Worm (Caenorhabditis elegans): ENCODE results near the gene vps-22.

ce11 chrIII:5002231-5002630 is 39.9 kb upstream of the vps-22 start, which contains the start of gene R144.10:
- TF ChIP-seq ceh-36 (tag; optimal IDR thresholded peaks at IDR 0.05) (no peak), hnd-1 (tag; optimal IDR thresholded peaks at IDR 0.05) (no peak), ama-1 (optimal IDR thresholded peaks at IDR 0.05) (no peak), B0310.2 (tag; optimal IDR thresholded peaks at IDR 0.05) (no peak), tbx-11 (GFP tag; IDR thresholded peaks at IDR 0.05) (no peak), scrt-1 (GFP tag; IDR thresholded peaks at IDR 0.05) (no peak), F13C5.2 (tag; optimal IDR thresholded peaks at IDR 0.05) (no peak), flt-1 (GFP tag; IDR thresholded peaks at IDR 0.05) (no peak), aly-1 (tag; optimal IDR thresholded peaks at IDR 0.05) (no peak), hmg-4 (GFP tag; optimal IDR thresholded peaks at IDR 0.05) (no peak), tbx-37 (GFP tag; conservative IDR thresholded peaks at IDR 0.05) (no peak), ets-7 (tag; optimal IDR thresholded peaks at IDR 0.05) (no peak)
